Worm (Caenorhabditis elegans) whole organism, midembryonic: ENCODE results near the gene T04A11.1.
"Not testable (repeated sequence)": the region's sequence is repeated elsewhere in the genome, so short reads cannot be mapped to it uniquely, and the experiment has no call there.

Experiments
- T22C8.4 ChIP-seq: fragments of 200-800 bp; sonication (Bioruptor generic); IDR thresholded peaks from 2 replicates; pipeline ENCODE4 v1.3.6; 2022; ENCODE audit warnings: missing genetic modification characterization, missing compliant biosample characterization
- cog-1 ChIP-seq: sonication (generic microtip); optimal IDR thresholded peaks from 2 replicates; lab custom pipeline; 2016; ENCODE audit warnings: missing genetic modification characterization, missing compliant biosample characterization
- flt-1 ChIP-seq: fragments of 200-800 bp; sonication (Bioruptor generic); IDR thresholded peaks from 2 replicates; pipeline ENCODE4 v1.3.6; 2022; ENCODE audit warnings: missing genetic modification characterization, missing compliant biosample characterization
- klf-2 ChIP-seq: fragments of 200-800 bp; sonication (Bioruptor generic); conservative IDR thresholded peaks from 2 replicates; pipeline ENCODE4 v1.3.6; 2022; ENCODE audit warnings: missing genetic modification reagents, missing genetic modification characterization, missing compliant biosample characterization
- med-1 ChIP-seq: sonication (generic microtip); optimal IDR thresholded peaks from 2 replicates; lab custom pipeline; 2017; ENCODE audit warnings: missing genetic modification characterization, mild to moderate bottlenecking, missing compliant biosample characterization, antibody characterized with exemption, missing genetic modification reagents; ENCODE audit not compliant: insufficient read depth
- ref-1 ChIP-seq: fragments of 200-800 bp; sonication (Bioruptor generic); conservative IDR thresholded peaks from 2 replicates; pipeline ENCODE4 v1.3.6; 2022; ENCODE audit warnings: missing genetic modification reagents, missing genetic modification characterization, missing compliant biosample characterization
- tab-1 ChIP-seq: fragments of 200-800 bp; sonication (Bioruptor generic); IDR thresholded peaks from 2 replicates; pipeline ENCODE4 v1.3.6; 2022; ENCODE audit warnings: missing genetic modification characterization, missing compliant biosample characterization
- ztf-23 ChIP-seq: fragments of 200-800 bp; sonication (Bioruptor generic); IDR thresholded peaks from 2 replicates; pipeline ENCODE4 v1.3.6; 2022; ENCODE audit warnings: missing genetic modification reagents, missing genetic modification characterization, missing compliant biosample characterization
- ztf-29 ChIP-seq: fragments of 200-800 bp; sonication (Bioruptor generic); IDR thresholded peaks from 2 replicates; pipeline ENCODE4 v1.3.6; 2022; ENCODE audit warnings: missing genetic modification reagents, missing genetic modification characterization, missing compliant biosample characterization

The T04A11.1 gene

ce11 chrIV:12476942-12477341, at the start of gene T04A11.1:
Gene T04A11.1 (minus strand): TSS chrIV:12477042.
- TF ChIP-seq T22C8.4 (GFP tag; lab: Robert Waterston, UW); ztf-23; cog-1: not testable (repeated sequence)

ce11 chrIV:12525409-12525808, 48.6 kb upstream of the T04A11.1 start, which contains the start of gene eak-4:
Gene eak-4 (minus strand): TSS chrIV:12525509.
- TF ChIP-seq ztf-29 (GFP tag; lab: Robert Waterston, UW) (no peak), ztf-23 (no peak), klf-2 (GFP tag; lab: Robert Waterston, UW) (no peak), med-1 (no peak), tab-1 (GFP tag; lab: Robert Waterston, UW) (no peak), flt-1 (GFP tag; lab: Robert Waterston, UW) (no peak), T22C8.4 (GFP tag; lab: Robert Waterston, UW) (no peak), cog-1 (no peak), ref-1 (GFP tag; lab: Robert Waterston, UW) (no peak)

ce11 chrIV:12522521-12522920, 45.7 kb upstream of the T04A11.1 start, which contains the start of gene sru-13:
Gene sru-13 (minus strand): TSS chrIV:12522621.
- TF ChIP-seq med-1 (no peak), T22C8.4 (GFP tag; lab: Robert Waterston, UW) (no peak), ref-1 (GFP tag; lab: Robert Waterston, UW) (no peak), flt-1 (GFP tag; lab: Robert Waterston, UW) (no peak), ztf-23 (no peak), klf-2 (GFP tag; lab: Robert Waterston, UW) (no peak), ztf-29 (GFP tag; lab: Robert Waterston, UW) (no peak), tab-1 (GFP tag; lab: Robert Waterston, UW) (no peak), cog-1 (no peak)

ce11 chrIV:12520150-12520549, 43.3 kb upstream of the T04A11.1 start, which contains the start of gene tsp-4:
Gene tsp-4 (minus strand): TSS chrIV:12520250.
- no peak for TF ChIP-seq flt-1 (GFP tag; lab: Robert Waterston, UW)
- no peak for TF ChIP-seq T22C8.4 (GFP tag; lab: Robert Waterston, UW)
- TF ChIP-seq cog-1, result no peak
- TF ChIP-seq ref-1 (GFP tag; lab: Robert Waterston, UW), result no peak
- no peak for TF ChIP-seq klf-2 (GFP tag; lab: Robert Waterston, UW)
- TF ChIP-seq ztf-29 (GFP tag; lab: Robert Waterston, UW), result no peak
- TF ChIP-seq tab-1 (GFP tag; lab: Robert Waterston, UW), result no peak
- TF ChIP-seq med-1, result no peak
- no peak for TF ChIP-seq ztf-23

ce11 chrIV:12505397-12505796, 28.6 kb upstream of the T04A11.1 start, which contains the start of gene sru-17:
Gene sru-17 (plus strand): TSS chrIV:12505697.
- not testable (repeated sequence) for TF ChIP-seq med-1; ztf-29 (GFP tag; lab: Robert Waterston, UW); tab-1 (GFP tag; lab: Robert Waterston, UW)

ce11 chrIV:12501956-12502355, 25.1 kb upstream of the T04A11.1 start, which contains the start of gene sru-18:
Gene sru-18 (plus strand): TSS chrIV:12502256.
- TF ChIP-seq ztf-29 (GFP tag; lab: Robert Waterston, UW) (no peak), ztf-23 (no peak), klf-2 (GFP tag; lab: Robert Waterston, UW) (no peak), flt-1 (GFP tag; lab: Robert Waterston, UW) (no peak), med-1 (no peak), T22C8.4 (GFP tag; lab: Robert Waterston, UW) (no peak), ref-1 (GFP tag; lab: Robert Waterston, UW) (no peak), cog-1 (no peak), tab-1 (GFP tag; lab: Robert Waterston, UW) (no peak)

ce11 chrIV:12498238-12498637, 21.4 kb upstream of the T04A11.1 start, which contains the start of gene sru-19:
Gene sru-19 (plus strand): TSS chrIV:12498538.
- TF ChIP-seq klf-2 (GFP tag; lab: Robert Waterston, UW) (no peak), cog-1 (no peak), med-1 (no peak), flt-1 (GFP tag; lab: Robert Waterston, UW) (no peak), ztf-29 (GFP tag; lab: Robert Waterston, UW) (no peak)

DNA sequence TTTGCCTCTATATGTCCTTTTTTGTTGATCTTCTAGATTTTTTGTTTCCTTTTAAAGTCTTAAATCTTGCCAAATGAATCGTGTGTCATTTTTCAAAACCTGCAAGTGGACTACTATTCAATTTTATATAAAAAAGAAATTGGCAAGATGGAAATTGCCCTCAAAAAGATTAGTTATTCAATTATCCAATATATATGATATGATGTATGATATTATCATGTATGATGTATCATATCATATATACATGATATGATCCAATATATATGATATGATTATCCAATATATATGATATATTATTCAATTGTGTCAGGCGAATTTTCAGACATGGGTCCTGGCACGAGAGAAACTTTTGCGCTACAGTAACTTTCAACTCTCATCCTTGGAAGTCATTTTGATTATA, 18.4 kb upstream of the T04A11.1 start, which contains the start of gene sru-20:
Gene sru-20, plus strand, starts transcription at position 301 of the 400 bp plus-strand sequence.
- TF ChIP-seq cog-1 (no peak), ztf-29 (GFP tag; lab: Robert Waterston, UW) (no peak), ztf-23 (no peak), ref-1 (GFP tag; lab: Robert Waterston, UW) (no peak), med-1 (no peak), tab-1 (GFP tag; lab: Robert Waterston, UW) (no peak), T22C8.4 (GFP tag; lab: Robert Waterston, UW) (no peak), klf-2 (GFP tag; lab: Robert Waterston, UW) (no peak), flt-1 (GFP tag; lab: Robert Waterston, UW) (no peak)

DNA sequence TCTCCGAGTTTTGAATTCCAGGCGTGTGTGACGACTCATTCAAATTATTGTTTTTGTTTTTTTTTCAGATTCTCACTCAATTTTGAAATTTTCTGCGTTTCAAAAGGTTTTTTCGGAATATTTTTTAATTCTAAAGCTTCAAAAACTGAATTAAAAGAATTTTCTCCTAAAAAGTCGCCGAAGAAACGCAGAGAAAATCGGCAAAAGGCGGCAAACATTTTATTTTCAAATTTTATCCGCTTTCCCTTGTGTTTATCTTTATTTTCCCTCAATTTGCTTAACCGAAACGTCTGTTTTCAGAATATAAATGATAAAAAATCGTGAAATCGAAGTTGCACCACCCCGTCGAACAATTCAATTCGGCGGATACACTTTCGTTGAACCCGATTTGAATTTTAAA, 13.6 kb upstream of the T04A11.1 start, which contains the start of gene him-6:
Gene him-6, plus strand, starts transcription at position 301 of the 400 bp plus-strand sequence.
- no peak for TF ChIP-seq tab-1 (GFP tag; lab: Robert Waterston, UW)
- TF ChIP-seq klf-2 (GFP tag; lab: Robert Waterston, UW), result no peak
- TF ChIP-seq cog-1, result no peak
- no peak for TF ChIP-seq ztf-29 (GFP tag; lab: Robert Waterston, UW)
- no peak for TF ChIP-seq ztf-23
- TF ChIP-seq flt-1 (GFP tag; lab: Robert Waterston, UW), result no peak
- no peak for TF ChIP-seq med-1
- no peak for TF ChIP-seq T22C8.4 (GFP tag; lab: Robert Waterston, UW)
- TF ChIP-seq ref-1 (GFP tag; lab: Robert Waterston, UW), result no peak

ce11 chrIV:12487194-12487593, 10.4 kb upstream of the T04A11.1 start, which contains the start of gene sru-26:
Gene sru-26 (plus strand): TSS chrIV:12487494.
- TF ChIP-seq ztf-29 (GFP tag; lab: Robert Waterston, UW), result no peak
